Fruit fly (Drosophila melanogaster) whole organism, wandering third instar larva: ENCODE results near the gene CG14932.

Source experiments
- Abd-B ChIP-seq: fragments of >200 bp; optimal IDR thresholded peaks from 2 replicates; lab custom pipeline; 2017; ENCODE audit warnings: missing biosample characterization, missing genetic modification characterization
- CG32264 ChIP-seq: fragments of 200-800 bp; sonication (Bioruptor generic); optimal IDR thresholded peaks from 2 replicates; lab custom pipeline; 2016; ENCODE audit warnings: missing biosample characterization, missing genetic modification characterization
- Dfd ChIP-seq: fragments of >200 bp; optimal IDR thresholded peaks from 2 replicates; lab custom pipeline; 2017; ENCODE audit warnings: missing biosample characterization, missing genetic modification characterization
- GATAd ChIP-seq: sonication (Bioruptor generic); optimal IDR thresholded peaks from 2 replicates; lab custom pipeline; 2016; ENCODE audit warnings: missing biosample characterization, missing genetic modification characterization
- Hr78 ChIP-seq: fragments of >200 bp; optimal IDR thresholded peaks from 2 replicates; lab custom pipeline; 2017; ENCODE audit warnings: missing biosample characterization, missing genetic modification characterization
- br ChIP-seq: fragments of 200-800 bp; sonication (Bioruptor generic); optimal IDR thresholded peaks from 2 replicates; lab custom pipeline; 2016; ENCODE audit warnings: missing biosample characterization, missing genetic modification characterization
- ey ChIP-seq: fragments of 200-800 bp; sonication (Bioruptor generic); optimal IDR thresholded peaks from 2 replicates; lab custom pipeline; 2016; ENCODE audit warnings: missing biosample characterization, missing genetic modification characterization

- TF ChIP-seq br (GFP tag; lab: Kevin White, UChicago) (no peak), Hr78 (GFP tag; lab: Kevin White, UChicago) (no peak), Dfd (GFP tag; lab: Kevin White, UChicago) (no peak), Abd-B (no peak), GATAd (GFP tag; lab: Kevin White, UChicago) (no peak), ey (GFP tag; lab: Kevin White, UChicago) (no peak), CG32264 (GFP tag; lab: Kevin White, UChicago) (no peak)
Observed at dm6 chr2L:11833786-11834185, 44.1 kb downstream of the CG14932 start, which contains the start of gene CG45011.
